Worm (Caenorhabditis elegans) whole organism, L3 larva: ENCODE results near the gene srt-64.

Source experiments
- ceh-9 ChIP-seq: sonication (generic microtip); optimal IDR thresholded peaks from 2 replicates; lab custom pipeline; 2018; ENCODE audit warnings: missing biosample characterization, missing genetic modification characterization
- hmg-11 ChIP-seq: sonication (generic microtip); optimal IDR thresholded peaks from 2 replicates; lab custom pipeline; 2016; ENCODE audit warnings: missing genetic modification characterization, missing compliant biosample characterization
- nhr-77 ChIP-seq: fragments of 150-350 bp; optimal IDR thresholded peaks from 2 replicates; lab custom pipeline; 2014; ENCODE audit warnings: missing biosample characterization, missing genetic modification characterization
- unc-62 ChIP-seq: fragments of 150-350 bp; sonication (generic microtip); optimal IDR thresholded peaks from 4 replicates; lab custom pipeline; 2014; ENCODE audit warnings: missing biosample characterization, missing genetic modification reagents, missing genetic modification characterization

- TF ChIP-seq hmg-11 (no peak), ceh-9 (no peak), nhr-77 (tag; lab: Kevin White, UChicago) (no peak), unc-62 (GFP tag; lab: Kevin White, UChicago) (no peak)
These were observed 8.6 kb upstream of the srt-64 start for ce11 chrV:5178051-5178450.
